Fruit fly (Drosophila melanogaster) whole organism, embryonic: ENCODE results near the gene CG5815.

Source experiments
- Atf-2 ChIP-seq: fragments of 200-800 bp; sonication (Bioruptor generic); optimal IDR thresholded peaks from 2 replicates; lab custom pipeline; 2016; ENCODE audit warnings: missing biosample characterization, missing genetic modification characterization
- Bgb ChIP-seq: fragments of 200-800 bp; sonication (Bioruptor generic); IDR thresholded peaks from 2 replicates; pipeline ENCODE4 v1.3.6; 2022; ENCODE audit warnings: missing biosample characterization, missing genetic modification characterization; ENCODE audit not compliant: partially characterized antibody
- CG10147 ChIP-seq: fragments of 200-800 bp; sonication (Bioruptor generic); optimal IDR thresholded peaks from 2 replicates; lab custom pipeline; 2019; ENCODE audit warnings: missing biosample characterization, mild to moderate bottlenecking, missing genetic modification characterization, moderate library complexity
- CG11696 ChIP-seq: fragments of 200-800 bp; sonication (Bioruptor generic); IDR thresholded peaks from 2 replicates; pipeline ENCODE4 v1.3.6; 2022; ENCODE audit warnings: missing biosample characterization, missing genetic modification characterization
- CG12071 ChIP-seq: fragments of 200-800 bp; sonication (Bioruptor generic); optimal IDR thresholded peaks from 3 replicates; lab custom pipeline; 2018; ENCODE audit warnings: missing biosample characterization, mild to moderate bottlenecking, missing genetic modification characterization
- CG12219 ChIP-seq: fragments of 200-800 bp; sonication (Bioruptor generic); optimal IDR thresholded peaks from 3 replicates; lab custom pipeline; 2018; ENCODE audit warnings: missing biosample characterization, mild to moderate bottlenecking, missing genetic modification characterization
- CG12942 ChIP-seq: fragments of 200-800 bp; sonication (Bioruptor generic); optimal IDR thresholded peaks from 3 replicates; lab custom pipeline; 2016; ENCODE audit warnings: missing biosample characterization, missing genetic modification characterization
- CG13775 ChIP-seq: fragments of 200-800 bp; sonication (Bioruptor generic); optimal IDR thresholded peaks from 3 replicates; lab custom pipeline; 2017; ENCODE audit warnings: missing biosample characterization, mild to moderate bottlenecking, missing genetic modification characterization
- CG16863 ChIP-seq: fragments of 200-800 bp; sonication (Bioruptor generic); optimal IDR thresholded peaks from 3 replicates; lab custom pipeline; 2016; ENCODE audit warnings: missing biosample characterization, missing genetic modification characterization
- CG17612 ChIP-seq: fragments of 200-800 bp; sonication (Bioruptor generic); IDR thresholded peaks from 2 replicates; pipeline ENCODE4 v1.3.6; 2022; ENCODE audit warnings: missing biosample characterization, missing genetic modification characterization
- CG18599 ChIP-seq: fragments of 200-800 bp; sonication (Bioruptor generic); optimal IDR thresholded peaks from 3 replicates; lab custom pipeline; 2017; ENCODE audit warnings: missing biosample characterization, missing genetic modification characterization, mild to moderate bottlenecking, moderate library complexity, missing genetic modification reagents
- CG2875 ChIP-seq: fragments of 200-800 bp; sonication (Bioruptor generic); optimal IDR thresholded peaks from 2 replicates; lab custom pipeline; 2017; ENCODE audit warnings: missing biosample characterization, mild to moderate bottlenecking, missing genetic modification characterization, missing genetic modification reagents
- CG30431 ChIP-seq: fragments of 200-800 bp; sonication (Bioruptor generic); optimal IDR thresholded peaks from 2 replicates; lab custom pipeline; 2017; ENCODE audit warnings: missing biosample characterization, missing genetic modification characterization
- CG31224 ChIP-seq: fragments of 200-800 bp; sonication (Bioruptor generic); IDR thresholded peaks from 2 replicates; pipeline ENCODE4 v1.3.6; 2022; ENCODE audit warnings: missing biosample characterization, missing genetic modification characterization
- CG4282 ChIP-seq: fragments of 200-800 bp; sonication (Bioruptor generic); optimal IDR thresholded peaks from 2 replicates; lab custom pipeline; 2016; ENCODE audit warnings: missing biosample characterization, missing genetic modification characterization
- CG43689 ChIP-seq: fragments of 200-800 bp; sonication (Bioruptor generic); IDR thresholded peaks from 2 replicates; pipeline ENCODE4 v1.3.6; 2022; ENCODE audit warnings: missing biosample characterization, missing genetic modification characterization
- CG4820 ChIP-seq: fragments of 200-800 bp; sonication (Bioruptor generic); optimal IDR thresholded peaks from 3 replicates; lab custom pipeline; 2016; ENCODE audit warnings: missing biosample characterization, missing genetic modification characterization
- CG7372 ChIP-seq: fragments of 200-800 bp; sonication (Bioruptor generic); IDR thresholded peaks from 2 replicates; pipeline ENCODE4 v1.3.6; 2022; ENCODE audit warnings: missing biosample characterization, missing genetic modification characterization
- CG8089 ChIP-seq: fragments of 200-800 bp; sonication (Bioruptor generic); optimal IDR thresholded peaks from 3 replicates; lab custom pipeline; 2016; ENCODE audit warnings: missing biosample characterization, missing genetic modification characterization
- CG9437 ChIP-seq: fragments of 200-800 bp; sonication (Bioruptor generic); optimal IDR thresholded peaks from 2 replicates; lab custom pipeline; 2018; ENCODE audit warnings: missing biosample characterization, mild to moderate bottlenecking, missing genetic modification characterization
- CG9797 ChIP-seq: fragments of 200-800 bp; sonication (Bioruptor generic); optimal IDR thresholded peaks from 3 replicates; lab custom pipeline; 2018; ENCODE audit warnings: missing biosample characterization, mild to moderate bottlenecking, missing genetic modification characterization
- Doc2 ChIP-seq: fragments of 200-800 bp; sonication (Bioruptor generic); IDR thresholded peaks from 2 replicates; pipeline ENCODE4 v1.3.6; 2022; ENCODE audit warnings: missing biosample characterization, missing genetic modification characterization
- E2f2 ChIP-seq: fragments of 200-800 bp; sonication (Bioruptor generic); IDR thresholded peaks from 2 replicates; pipeline ENCODE4 v1.3.6; 2022; ENCODE audit warnings: missing biosample characterization, missing genetic modification characterization
- HHEX ChIP-seq: fragments of 200-800 bp; sonication (Bioruptor generic); optimal IDR thresholded peaks from 3 replicates; lab custom pipeline; 2017; ENCODE audit warnings: missing biosample characterization, mild to moderate bottlenecking, missing genetic modification characterization, missing genetic modification reagents
- NFAT ChIP-seq: fragments of 200-800 bp; sonication (Bioruptor generic); IDR thresholded peaks from 2 replicates; pipeline ENCODE4 v1.3.6; 2022; ENCODE audit warnings: missing biosample characterization, missing genetic modification characterization
- Ptx1 ChIP-seq: fragments of 200-800 bp; sonication (Bioruptor generic); IDR thresholded peaks from 2 replicates; pipeline ENCODE4 v1.3.6; 2022; ENCODE audit warnings: missing biosample characterization, missing genetic modification characterization
- Scr ChIP-seq: fragments of 200-800 bp; sonication (Bioruptor generic); IDR thresholded peaks from 2 replicates; pipeline ENCODE4 v1.3.6; 2022; ENCODE audit warnings: missing biosample characterization, missing genetic modification characterization; ENCODE audit not compliant: partially characterized antibody
- Sox102F ChIP-seq: fragments of 200-800 bp; sonication (Bioruptor generic); optimal IDR thresholded peaks from 2 replicates; lab custom pipeline; 2018; ENCODE audit warnings: missing biosample characterization, mild to moderate bottlenecking, missing genetic modification characterization, moderate library complexity
- Ssrp ChIP-seq: fragments of 200-800 bp; sonication (Bioruptor generic); optimal IDR thresholded peaks from 2 replicates; lab custom pipeline; 2018; ENCODE audit warnings: missing biosample characterization, mild to moderate bottlenecking, missing genetic modification characterization, moderate library complexity
- Taf1 ChIP-seq: fragments of 200-800 bp; sonication (Bioruptor generic); IDR thresholded peaks from 2 replicates; pipeline ENCODE4 v1.3.6; 2022; ENCODE audit warnings: missing biosample characterization, missing genetic modification characterization
- al ChIP-seq: fragments of 200-800 bp; sonication (Bioruptor generic); IDR thresholded peaks from 2 replicates; pipeline ENCODE4 v1.3.6; 2022; ENCODE audit warnings: missing biosample characterization, missing genetic modification characterization
- ase ChIP-seq: fragments of 200-800 bp; sonication (Bioruptor generic); IDR thresholded peaks from 3 replicates; pipeline ENCODE4 v1.3.6; 2022; ENCODE audit warnings: missing biosample characterization, missing genetic modification characterization
- cg ChIP-seq: fragments of 200-800 bp; sonication (Bioruptor generic); optimal IDR thresholded peaks from 3 replicates; lab custom pipeline; 2019; ENCODE audit warnings: missing biosample characterization, mild to moderate bottlenecking, missing genetic modification characterization, moderate library complexity
- chn ChIP-seq: fragments of 200-800 bp; sonication (Bioruptor generic); optimal IDR thresholded peaks from 2 replicates; lab custom pipeline; 2016; ENCODE audit warnings: missing biosample characterization, missing genetic modification characterization
- corto ChIP-seq: fragments of 200-800 bp; sonication (Bioruptor generic); optimal IDR thresholded peaks from 2 replicates; lab custom pipeline; 2016; ENCODE audit warnings: missing biosample characterization, mild to moderate bottlenecking, missing genetic modification characterization, moderate library complexity
- croc ChIP-seq: fragments of 200-800 bp; sonication (Bioruptor generic); conservative IDR thresholded peaks from 3 replicates; pipeline ENCODE4 v1.3.6; 2022; ENCODE audit warnings: missing biosample characterization, missing genetic modification characterization
- dmrt99B ChIP-seq: fragments of 200-800 bp; sonication (Bioruptor generic); optimal IDR thresholded peaks from 2 replicates; lab custom pipeline; 2018; ENCODE audit warnings: missing biosample characterization, mild to moderate bottlenecking, missing genetic modification characterization, moderate library complexity
- fd96Cb ChIP-seq: fragments of 200-800 bp; sonication (Bioruptor generic); optimal IDR thresholded peaks from 2 replicates; lab custom pipeline; 2018; ENCODE audit warnings: missing biosample characterization, mild to moderate bottlenecking, missing genetic modification characterization, moderate library complexity
- gce ChIP-seq: fragments of 200-800 bp; sonication (Bioruptor generic); IDR thresholded peaks from 3 replicates; pipeline ENCODE4 v1.3.6; 2022; ENCODE audit warnings: missing biosample characterization, missing genetic modification characterization
- jing ChIP-seq: fragments of 200-800 bp; sonication (Bioruptor generic); optimal IDR thresholded peaks from 2 replicates; lab custom pipeline; 2018; ENCODE audit warnings: missing biosample characterization, mild to moderate bottlenecking, missing genetic modification characterization
- klu ChIP-seq: fragments of 200-800 bp; sonication (Bioruptor generic); IDR thresholded peaks from 2 replicates; pipeline ENCODE4 v1.3.6; 2022; ENCODE audit warnings: missing biosample characterization, missing genetic modification characterization
- mam ChIP-seq: fragments of 200-800 bp; sonication (Bioruptor generic); optimal IDR thresholded peaks from 3 replicates; lab custom pipeline; 2016; ENCODE audit warnings: missing biosample characterization, missing genetic modification characterization
- pzg ChIP-seq: fragments of 200-800 bp; sonication (Bioruptor generic); optimal IDR thresholded peaks from 3 replicates; lab custom pipeline; 2018; ENCODE audit warnings: missing biosample characterization, mild to moderate bottlenecking, missing genetic modification characterization, moderate library complexity
- ro ChIP-seq: fragments of 200-800 bp; sonication (Bioruptor generic); IDR thresholded peaks from 2 replicates; pipeline ENCODE4 v1.3.6; 2022; ENCODE audit warnings: missing biosample characterization, missing genetic modification characterization
- schlank ChIP-seq: fragments of 200-800 bp; sonication (Bioruptor generic); optimal IDR thresholded peaks from 2 replicates; lab custom pipeline; 2018; ENCODE audit warnings: missing biosample characterization, mild to moderate bottlenecking, missing genetic modification characterization
- sens ChIP-seq: fragments of 200-800 bp; sonication (Bioruptor generic); peaks from one replicate; lab custom pipeline; 2016; ENCODE audit warnings: missing biosample characterization, missing genetic modification characterization
- shn ChIP-seq: fragments of 200-800 bp; sonication (Bioruptor generic); optimal IDR thresholded peaks from 3 replicates; lab custom pipeline; 2016; ENCODE audit warnings: missing biosample characterization, missing genetic modification characterization
- sisA ChIP-seq: fragments of 200-800 bp; sonication (Bioruptor generic); IDR thresholded peaks from 2 replicates; pipeline ENCODE4 v1.3.6; 2022; ENCODE audit warnings: missing biosample characterization, missing genetic modification characterization
- ssp ChIP-seq: fragments of 200-800 bp; sonication (Bioruptor generic); IDR thresholded peaks from 2 replicates; pipeline ENCODE4 v1.3.6; 2022; ENCODE audit warnings: missing biosample characterization, missing genetic modification characterization

The CG5815 gene

dm6 chr3R:27152129-27152968 is 40.0 kb downstream of the CG5815 start (continued):
- TF ChIP-seq Ptx1 (GFP tag; lab: Robert Waterston, UW), result peak; percentile 54
- peak; percentile 35 for TF ChIP-seq CG16863
- peak; percentile 83 for TF ChIP-seq sens (GFP tag; lab: Kevin White, UChicago)
- no peak for TF ChIP-seq Atf-2 (GFP tag; lab: Kevin White, UChicago)
- peak; percentile 49 for TF ChIP-seq fd96Cb (tag; lab: Kevin White, UChicago)
- peak; percentile 0 for TF ChIP-seq CG8089 (GFP tag; lab: Kevin White, UChicago)
- 0 out of 2 replicates have a peak, but pooled peaks have one; percentile 9 for TF ChIP-seq E2f2 (GFP tag; lab: Robert Waterston, UW)
- TF ChIP-seq klu (GFP tag; lab: Robert Waterston, UW), result no peak
- TF ChIP-seq Taf1 (GFP tag; lab: Robert Waterston, UW), result no peak
- TF ChIP-seq ssp (GFP tag; lab: Robert Waterston, UW), result 0 out of 2 replicates have a peak, but pooled peaks have one; percentile 6
- peak; percentile 10 for TF ChIP-seq CG12942 (GFP tag; lab: Kevin White, UChicago)
- no peak for TF ChIP-seq CG43689 (GFP tag; lab: Robert Waterston, UW)
- peak; percentile 68 for TF ChIP-seq dmrt99B (tag; lab: Kevin White, UChicago)
- TF ChIP-seq CG12219 (GFP tag; lab: Kevin White, UChicago), result peak; percentile 16
- 0 out of 3 replicates have a peak, but pooled peaks have one; percentile 17 for TF ChIP-seq croc (GFP tag; lab: Robert Waterston, UW)
- TF ChIP-seq CG11696 (GFP tag; lab: Robert Waterston, UW), result no peak
- TF ChIP-seq CG7372 (GFP tag; lab: Robert Waterston, UW), result 0 out of 2 replicates have a peak, but pooled peaks have one; percentile 19
- TF ChIP-seq jing (GFP tag; lab: Kevin White, UChicago), result no peak
- TF ChIP-seq CG31224 (GFP tag; lab: Robert Waterston, UW), result 0 out of 2 replicates have a peak, but pooled peaks have one; percentile 23
- TF ChIP-seq CG13775 (GFP tag; lab: Kevin White, UChicago), result peak; percentile 43
- TF ChIP-seq shn (GFP tag; lab: Kevin White, UChicago), result peak; percentile 29
- TF ChIP-seq CG9437 (GFP tag; lab: Kevin White, UChicago), result peak; percentile 43
- TF ChIP-seq CG18599 (GFP tag; lab: Kevin White, UChicago), result peak; percentile 34
- no peak for TF ChIP-seq ase (GFP tag; lab: Robert Waterston, UW)
- no peak for TF ChIP-seq cg (GFP tag; lab: Kevin White, UChicago)
- TF ChIP-seq mam, result peak; percentile 20
- no peak for TF ChIP-seq gce (GFP tag; lab: Robert Waterston, UW)
- TF ChIP-seq chn, result no peak
- TF ChIP-seq CG4282 (GFP tag; lab: Kevin White, UChicago), result no peak
- peak; percentile 63 for TF ChIP-seq HHEX (GFP tag; lab: Kevin White, UChicago)
- TF ChIP-seq pzg (GFP tag; lab: Kevin White, UChicago), result no peak
- no peak for TF ChIP-seq CG17612 (GFP tag; lab: Robert Waterston, UW)
- TF ChIP-seq CG12071 (GFP tag; lab: Kevin White, UChicago), result peak; percentile 40
- TF ChIP-seq ro (GFP tag; lab: Robert Waterston, UW), result no peak
- TF ChIP-seq NFAT (GFP tag; lab: Robert Waterston, UW), result peak; percentile 24; the same call in 1 of the 2 replicates
- TF ChIP-seq Scr, result no peak
- peak; percentile 58 for TF ChIP-seq al (GFP tag; lab: Robert Waterston, UW)
- peak; percentile 19 for TF ChIP-seq CG30431 (GFP tag; lab: Kevin White, UChicago)
- TF ChIP-seq sisA (GFP tag; lab: Robert Waterston, UW), result 0 out of 2 replicates have a peak, but pooled peaks have one; percentile 43
- TF ChIP-seq CG9797 (GFP tag; lab: Kevin White, UChicago), result no peak
- no peak for TF ChIP-seq Doc2 (GFP tag; lab: Robert Waterston, UW)
- no peak for TF ChIP-seq CG2875 (GFP tag; lab: Kevin White, UChicago)
- TF ChIP-seq Ssrp (tag; lab: Kevin White, UChicago), result peak; percentile 28
- peak; percentile 49 for TF ChIP-seq CG10147 (GFP tag; lab: Kevin White, UChicago)
- no peak for TF ChIP-seq Bgb (GFP tag; lab: Robert Waterston, UW)
- TF ChIP-seq CG4820 (GFP tag; lab: Kevin White, UChicago), result peak; percentile 16
- TF ChIP-seq Sox102F, result peak; percentile 65
- no peak for TF ChIP-seq corto (GFP tag; lab: Kevin White, UChicago)
- TF ChIP-seq schlank (tag; lab: Kevin White, UChicago), result peak; percentile 49
